Fruit fly (Drosophila melanogaster) whole organism, wandering third instar larva: ENCODE measurements around the gene mRpL32.

ENCODE experiments used
- CG32264 ChIP-seq: fragments of 200-800 bp; sonication (Bioruptor generic); optimal IDR thresholded peaks from 2 replicates; lab custom pipeline; 2016; ENCODE audit warnings: missing biosample characterization, missing genetic modification characterization
- CG9705 ChIP-seq: fragments of 200-800 bp; sonication (Bioruptor generic); optimal IDR thresholded peaks from 2 replicates; lab custom pipeline; 2018; ENCODE audit warnings: missing biosample characterization, mild to moderate bottlenecking, missing genetic modification characterization
- Dfd ChIP-seq: fragments of >200 bp; optimal IDR thresholded peaks from 2 replicates; lab custom pipeline; 2017; ENCODE audit warnings: missing biosample characterization, missing genetic modification characterization
- Dif ChIP-seq: fragments of 200-275, 200-300 bp; sonication (Bioruptor generic); optimal IDR thresholded peaks from 2 replicates; lab custom pipeline; 2018; ENCODE audit warnings: missing biosample characterization, missing genetic modification characterization; ENCODE audit not compliant: partially characterized antibody
- GATAd ChIP-seq: sonication (Bioruptor generic); optimal IDR thresholded peaks from 2 replicates; lab custom pipeline; 2016; ENCODE audit warnings: missing biosample characterization, missing genetic modification characterization
- HLH106 ChIP-seq: fragments of 200-800 bp; optimal IDR thresholded peaks from 3 replicates; lab custom pipeline; 2019; ENCODE audit warnings: missing biosample characterization, mild to moderate bottlenecking, missing genetic modification characterization, moderate library complexity
- Hnf4 ChIP-seq: fragments of 200-800 bp; sonication (Bioruptor generic); optimal IDR thresholded peaks from 2 replicates; lab custom pipeline; 2016; ENCODE audit warnings: missing biosample characterization, mild to moderate bottlenecking, missing genetic modification characterization
- Hr78 ChIP-seq: fragments of >200 bp; optimal IDR thresholded peaks from 2 replicates; lab custom pipeline; 2017; ENCODE audit warnings: missing biosample characterization, missing genetic modification characterization
- Hr83 ChIP-seq: fragments of 200-300 bp; sonication (Bioruptor generic); optimal IDR thresholded peaks from 2 replicates; lab custom pipeline; 2016; ENCODE audit warnings: missing biosample characterization, mild to moderate bottlenecking, missing genetic modification characterization, moderate library complexity; ENCODE audit not compliant: poor library complexity, severe bottlenecking
- Jra ChIP-seq: sonication (Bioruptor generic); optimal IDR thresholded peaks from 2 replicates; lab custom pipeline; 2016; ENCODE audit warnings: missing biosample characterization, missing genetic modification characterization
- Mio ChIP-seq: sonication (Bioruptor generic); optimal IDR thresholded peaks from 2 replicates; lab custom pipeline; 2016; ENCODE audit warnings: missing biosample characterization, missing genetic modification characterization
- Myc ChIP-seq: fragments of >200 bp; optimal IDR thresholded peaks from 2 replicates; lab custom pipeline; 2017
- N ChIP-seq: fragments of >200 bp; optimal IDR thresholded peaks from 2 replicates; lab custom pipeline; 2018; ENCODE audit warnings: missing biosample characterization, missing external identifiers, missing genetic modification characterization
- OdsH ChIP-seq: fragments of 200-800 bp; sonication (Bioruptor generic); optimal IDR thresholded peaks from 2 replicates; lab custom pipeline; 2016; ENCODE audit warnings: missing biosample characterization, mild to moderate bottlenecking, missing genetic modification characterization
- Rel ChIP-seq, 2 experiments: fragments of 200-800 bp; sonication (Bioruptor generic) in 1 of 2; optimal IDR thresholded peaks; 2 replicates in 1 of 2; 3 replicates in 1 of 2; lab custom pipeline; 2016 to 2019; ENCODE audit warnings: mild to moderate bottlenecking in 2 of 2, missing biosample characterization in 2 of 2, missing genetic modification characterization in 2 of 2, moderate library complexity in 1 of 2
- Vsx2 ChIP-seq: fragments of 200-300, 225-300 bp; sonication (Bioruptor generic); optimal IDR thresholded peaks from 2 replicates; lab custom pipeline; 2018; ENCODE audit warnings: missing biosample characterization, missing genetic modification characterization; ENCODE audit not compliant: partially characterized antibody
- br ChIP-seq: fragments of 200-800 bp; sonication (Bioruptor generic); optimal IDR thresholded peaks from 2 replicates; lab custom pipeline; 2016; ENCODE audit warnings: missing biosample characterization, missing genetic modification characterization
- brk ChIP-seq: fragments of 200-800 bp; sonication (Bioruptor generic); optimal IDR thresholded peaks from 2 replicates; lab custom pipeline; 2016; ENCODE audit warnings: missing biosample characterization, mild to moderate bottlenecking, missing genetic modification characterization
- dl ChIP-seq, 2 experiments: fragments of 175-275, 200-275 bp in 1 of 2; fragments of 200-275 bp in 1 of 2; sonication (Bioruptor generic); optimal IDR thresholded peaks; lab custom pipeline; 2018; ENCODE audit warnings: mild to moderate bottlenecking in 2 of 2, missing biosample characterization in 2 of 2, missing genetic modification characterization in 2 of 2, moderate library complexity in 2 of 2; ENCODE audit not compliant: partially characterized antibody in 2 of 2, insufficient read depth in 1 of 2
- dmrt93B ChIP-seq: fragments of 200-800 bp; sonication (Bioruptor generic); optimal IDR thresholded peaks from 2 replicates; lab custom pipeline; 2018; ENCODE audit warnings: missing biosample characterization, mild to moderate bottlenecking, missing genetic modification characterization
- dsf ChIP-seq: sonication (Bioruptor generic); optimal IDR thresholded peaks from 2 replicates; lab custom pipeline; 2016; ENCODE audit warnings: missing biosample characterization, missing genetic modification characterization, borderline replicate concordance
- ey ChIP-seq: fragments of 200-800 bp; sonication (Bioruptor generic); optimal IDR thresholded peaks from 2 replicates; lab custom pipeline; 2016; ENCODE audit warnings: missing biosample characterization, missing genetic modification characterization
- foxo ChIP-seq, 2 experiments: fragments of 200-800 bp; sonication (Bioruptor generic); optimal IDR thresholded peaks; 2 replicates in 1 of 2; 3 replicates in 1 of 2; lab custom pipeline; 2016 to 2017; ENCODE audit warnings: missing biosample characterization in 2 of 2, missing genetic modification characterization in 2 of 2
- fru ChIP-seq: fragments of 200-800 bp; sonication (Bioruptor generic); optimal IDR thresholded peaks from 3 replicates; lab custom pipeline; 2016; ENCODE audit warnings: missing biosample characterization, mild to moderate bottlenecking, missing genetic modification characterization
- h ChIP-seq: fragments of 200-800 bp; sonication (Bioruptor generic); optimal IDR thresholded peaks from 3 replicates; lab custom pipeline; 2016; ENCODE audit warnings: missing biosample characterization, mild to moderate bottlenecking, missing genetic modification characterization
- jim ChIP-seq: fragments of 175-275, 200-325 bp; sonication (Bioruptor generic); optimal IDR thresholded peaks from 2 replicates; lab custom pipeline; 2016; ENCODE audit warnings: missing biosample characterization, mild to moderate bottlenecking, missing genetic modification characterization
- lola ChIP-seq: fragments of >200 bp; optimal IDR thresholded peaks from 2 replicates; lab custom pipeline; 2017; ENCODE audit warnings: missing biosample characterization, missing genetic modification characterization
- pan ChIP-seq: fragments of >200 bp; optimal IDR thresholded peaks from 2 replicates; lab custom pipeline; 2017
- psq ChIP-seq: fragments of 200-800 bp; sonication (Bioruptor generic); optimal IDR thresholded peaks from 3 replicates; lab custom pipeline; 2017; ENCODE audit warnings: missing biosample characterization, mild to moderate bottlenecking, missing genetic modification characterization, moderate library complexity
- rgr ChIP-seq: fragments of 200-800 bp; sonication (Bioruptor generic); optimal IDR thresholded peaks from 3 replicates; lab custom pipeline; 2016; ENCODE audit warnings: missing biosample characterization, mild to moderate bottlenecking, missing genetic modification characterization
- usp ChIP-seq: fragments of >200 bp; optimal IDR thresholded peaks from 2 replicates; lab custom pipeline; 2017; ENCODE audit warnings: missing biosample characterization, missing genetic modification characterization

Gene mRpL32

dm6 chr3R:31262298-31262697 is 9.6 kb downstream of the mRpL32 start, which contains the start of gene CAH5:
CAH5 (plus strand) TSS chr3R:31262598.
- TF ChIP-seq GATAd (no peak), rgr (GFP tag; lab: Kevin White, UChicago) (no peak), brk (GFP tag; lab: Kevin White, UChicago) (no peak), N (no peak), br (GFP tag; lab: Kevin White, UChicago) (no peak), ey (no peak), dmrt93B (GFP tag; lab: Kevin White, UChicago) (no peak), foxo (GFP tag; optimal IDR thresholded peaks at IDR 0.05; lab: Kevin White, UChicago) (no peak), Mio (GFP tag; lab: Kevin White, UChicago) (no peak), pan (lab: Kevin White, UChicago) (no peak), dl (GFP tag; optimal IDR thresholded peaks at IDR 0.05; lab: Kevin White, UChicago; ENCODE audit: insufficient read depth in 1 of 2, partially characterized antibody in 2 of 2) (no peak), psq (GFP tag; lab: Kevin White, UChicago) (no peak), HLH106 (tag; lab: Kevin White, UChicago) (no peak), Vsx2 (GFP tag; lab: Kevin White, UChicago) (no peak), lola (GFP tag; lab: Kevin White, UChicago) (no peak), jim (no peak), Hr83 (GFP tag; lab: Kevin White, UChicago) (no peak), dsf (GFP tag; lab: Kevin White, UChicago) (no peak), CG32264 (no peak)

dm6 chr3R:31263934-31264333 is 11.3 kb downstream of the mRpL32 start:
- TF ChIP-seq Myc (peak; percentile 21), dsf (GFP tag; lab: Kevin White, UChicago) (no peak), h (GFP tag; lab: Kevin White, UChicago) (no peak), fru (GFP tag; lab: Kevin White, UChicago) (no peak), jim (no peak), brk (GFP tag; lab: Kevin White, UChicago) (no peak), Jra (GFP tag; lab: Kevin White, UChicago) (no peak)

dm6 chr3R:31265430-31265829 is 12.8 kb downstream of the mRpL32 start, which contains the start of gene ppk24:
ppk24 (plus strand) TSS chr3R:31265730.
- TF ChIP-seq N, result no peak
- no peak for TF ChIP-seq CG9705 (GFP tag; lab: Kevin White, UChicago)
- no peak for TF ChIP-seq jim
- TF ChIP-seq usp (GFP tag; lab: Kevin White, UChicago), result no peak

dm6 chr3R:31270783-31271427 is 18.2 kb downstream of the mRpL32 start:
- no peak for TF ChIP-seq jim
- TF ChIP-seq rgr (GFP tag; lab: Kevin White, UChicago), result no peak
- TF ChIP-seq br (GFP tag; lab: Kevin White, UChicago), result peak; percentile 18
- no peak for TF ChIP-seq CG32264
- no peak for TF ChIP-seq Hr78
- TF ChIP-seq usp (GFP tag; lab: Kevin White, UChicago), result no peak
- no peak for TF ChIP-seq CG9705 (GFP tag; lab: Kevin White, UChicago)
- TF ChIP-seq Mio (GFP tag; lab: Kevin White, UChicago), result no peak
- TF ChIP-seq ey, result no peak
- TF ChIP-seq OdsH (GFP tag; lab: Kevin White, UChicago), result peak; percentile 10
- no peak for TF ChIP-seq psq (GFP tag; lab: Kevin White, UChicago)
- no peak for TF ChIP-seq Dfd (GFP tag; lab: Kevin White, UChicago)
- no peak for TF ChIP-seq Rel (GFP tag; optimal IDR thresholded peaks at IDR 0.05; lab: Kevin White, UChicago)
- no peak for TF ChIP-seq Rel (tag; optimal IDR thresholded peaks at IDR 0.05; lab: Kevin White, UChicago)
- TF ChIP-seq Hnf4, result no peak
- TF ChIP-seq dl (GFP tag; optimal IDR thresholded peaks at IDR 0.05; lab: Kevin White, UChicago; ENCODE audit: insufficient read depth in 1 of 2, partially characterized antibody in 2 of 2), result no peak
- TF ChIP-seq h (GFP tag; lab: Kevin White, UChicago), result peak; percentile 22
- TF ChIP-seq HLH106 (tag; lab: Kevin White, UChicago), result no peak
- peak; percentile 15 for TF ChIP-seq fru (GFP tag; lab: Kevin White, UChicago)
- no peak for TF ChIP-seq Myc
- TF ChIP-seq GATAd, result no peak
- no peak for TF ChIP-seq Dif (GFP tag; lab: Kevin White, UChicago)
- TF ChIP-seq Vsx2 (GFP tag; lab: Kevin White, UChicago), result no peak
- TF ChIP-seq foxo (GFP tag; optimal IDR thresholded peaks at IDR 0.05; lab: Kevin White, UChicago), result peak in 1 of 2 experiments; percentile 9
- TF ChIP-seq, all 38 proteins: peak for 5
